Worm (Caenorhabditis elegans): ENCODE measurements around the gene T19C3.7.

Gene T19C3.7

ce11 chrIII:598168-598567, 37.8 kb downstream of the T19C3.7 start (continued):
- no peak for TF ChIP-seq sptf-1 (tag; optimal IDR thresholded peaks at IDR 0.05)
- peak; percentile 76 for TF ChIP-seq fkh-10 (GFP tag; optimal IDR thresholded peaks at IDR 0.05)
- peak; percentile 47 to 62 for TF ChIP-seq lsy-2 (tag; optimal IDR thresholded peaks at IDR 0.05)
- no peak for TF ChIP-seq hlh-17 (GFP tag; optimal IDR thresholded peaks at IDR 0.05; ENCODE audit: borderline replicate concordance)
- no peak for TF ChIP-seq pax-3 (tag; optimal IDR thresholded peaks at IDR 0.05)
- no peak for TF ChIP-seq tlp-1 (tag; optimal IDR thresholded peaks at IDR 0.05)
- TF ChIP-seq swsn-7 (tag; optimal IDR thresholded peaks at IDR 0.05): peak; percentile 64
- peak; percentile 2 to 65 (median 50) for TF ChIP-seq ceh-82 (tag; optimal IDR thresholded peaks at IDR 0.05)
- TF ChIP-seq ztf-11 (tag; optimal IDR thresholded peaks at IDR 0.05): peak in 1 of 2 experiments; percentile 3
- peak; percentile 76 for TF ChIP-seq mep-1 (tag; optimal IDR thresholded peaks at IDR 0.05)
- TF ChIP-seq nhr-20 (tag; optimal IDR thresholded peaks at IDR 0.05): peak; percentile 37
- peak in 1 of 2 experiments; percentile 52 for TF ChIP-seq mdl-1 (tag; optimal IDR thresholded peaks at IDR 0.05)
- TF ChIP-seq dpl-1 (GFP tag; optimal IDR thresholded peaks at IDR 0.05): peak; percentile 31 to 55 (median 33)
- peak; percentile 9 for TF ChIP-seq lin-39 (tag; optimal IDR thresholded peaks at IDR 0.05)
- TF ChIP-seq snpc-4 (tag; optimal IDR thresholded peaks at IDR 0.05): peak; percentile 34
- no peak for TF ChIP-seq ceh-90 (tag; optimal IDR thresholded peaks at IDR 0.05)
- no peak for TF ChIP-seq ceh-88 (GFP tag; IDR thresholded peaks at IDR 0.05)
- no peak for TF ChIP-seq C34B4.2 (tag; optimal IDR thresholded peaks at IDR 0.05)
- no peak for TF ChIP-seq alr-1 (tag; optimal IDR thresholded peaks at IDR 0.05; ENCODE audit: borderline replicate concordance)

- TF ChIP-seq efl-1 (optimal IDR thresholded peaks at IDR 0.05) (no peak), efl-1 (GFP tag; optimal IDR thresholded peaks at IDR 0.05 in 1 of 2) (no peak), nhr-71 (tag; optimal IDR thresholded peaks at IDR 0.05) (no peak), elt-2 (tag; optimal IDR thresholded peaks at IDR 0.05) (no peak), hlh-4 (tag; optimal IDR thresholded peaks at IDR 0.05) (no peak), dsc-1 (tag; optimal IDR thresholded peaks at IDR 0.05) (no peak), C16A3.4 (tag; optimal IDR thresholded peaks at IDR 0.05) (no peak), mef-2 (tag; optimal IDR thresholded peaks at IDR 0.05) (no peak), hpl-2 (GFP tag; optimal IDR thresholded peaks at IDR 0.05) (no peak), alr-1 (tag; optimal IDR thresholded peaks at IDR 0.05; ENCODE audit: borderline replicate concordance) (no peak), lir-3 (tag; optimal IDR thresholded peaks at IDR 0.05; ENCODE audit: poor library complexity) (no peak), nhr-11 (tag; optimal IDR thresholded peaks at IDR 0.05) (no peak), nhr-76 (tag; optimal IDR thresholded peaks at IDR 0.05) (no peak), nhr-85 (tag) (no peak), sup-37 (GFP tag; optimal IDR thresholded peaks at IDR 0.05) (no peak), lin-14 (GFP tag; optimal IDR thresholded peaks at IDR 0.05) (no peak), tbx-2 (tag; optimal IDR thresholded peaks at IDR 0.05) (no peak), C04F5.9 (tag; optimal IDR thresholded peaks at IDR 0.05) (no peak), jun-1 (tag; optimal IDR thresholded peaks at IDR 0.05) (no peak), irx-1 (tag; optimal IDR thresholded peaks at IDR 0.05) (no peak)
Measured at ce11 chrIII:595449-595848, 40.5 kb downstream of the T19C3.7 start.

- no peak for TF ChIP-seq aly-2 (tag; optimal IDR thresholded peaks at IDR 0.05)
- TF ChIP-seq C16A3.4 (tag; optimal IDR thresholded peaks at IDR 0.05): no peak
Measured at ce11 chrIII:587009-587408, 49.0 kb downstream of the T19C3.7 start, which contains the start of gene helq-1. Gene helq-1 (minus strand): TSS chrIII:587109.

Data from whole organism, L1 larva.